Fruit fly (Drosophila melanogaster) whole organism, embryonic: Measurements from ENCODE around the gene CG8952.

Experiments used
- CG12155 ChIP-seq: fragments of 200-800 bp; sonication (Bioruptor generic); optimal IDR thresholded peaks from 3 replicates; lab custom pipeline; 2016; ENCODE audit warnings: missing biosample characterization, missing genetic modification characterization
- CG6854 ChIP-seq: fragments of 200-800 bp; sonication (Bioruptor generic); optimal IDR thresholded peaks from 3 replicates; lab custom pipeline; 2017; ENCODE audit warnings: missing biosample characterization, mild to moderate bottlenecking, missing genetic modification characterization
- HLH4C ChIP-seq: fragments of 200-800 bp; sonication (Bioruptor generic); IDR thresholded peaks from 3 replicates; pipeline ENCODE4 v1.3.6; 2022; ENCODE audit warnings: missing biosample characterization, missing genetic modification characterization; ENCODE audit not compliant: partially characterized antibody

DNA sequence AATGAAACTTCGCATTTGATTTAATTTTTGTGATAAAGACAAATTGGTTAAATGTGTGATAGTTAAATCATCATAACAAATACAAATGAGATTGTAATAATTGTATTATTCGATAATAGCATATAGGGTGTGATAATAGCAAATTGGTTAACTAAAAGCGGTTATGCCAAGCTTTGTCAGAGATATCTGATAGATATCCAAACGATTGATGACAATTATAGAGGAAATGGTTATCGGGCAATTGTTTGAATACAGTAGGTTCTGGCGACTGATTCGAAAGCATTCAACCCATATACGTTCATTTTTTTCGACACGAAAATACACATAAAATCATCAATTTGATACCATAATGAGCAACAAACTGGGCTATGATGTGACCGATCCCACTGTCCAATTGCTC lies 43.0 kb upstream of the CG8952 start, which contains the start of gene CG8509:
- TF ChIP-seq HLH4C (GFP tag; lab: Robert Waterston, UW) (no peak), CG6854 (GFP tag; lab: Kevin White, UChicago) (no peak), CG12155 (GFP tag; lab: Kevin White, UChicago) (no peak)
